Worm (Caenorhabditis elegans) whole organism, early embryonic: ENCODE data around the gene him-4.

Experiments used
- B0310.2 ChIP-seq: sonication (generic microtip); optimal IDR thresholded peaks from 2 replicates; lab custom pipeline; 2016; ENCODE audit warnings: mild to moderate bottlenecking, missing genetic modification characterization, missing compliant biosample characterization
- F13C5.2 ChIP-seq: sonication (generic microtip); optimal IDR thresholded peaks from 2 replicates; lab custom pipeline; 2017; ENCODE audit warnings: mild to moderate bottlenecking, missing genetic modification characterization, inconsistent platforms, missing compliant biosample characterization
- aly-1 ChIP-seq: sonication (generic microtip); optimal IDR thresholded peaks from 2 replicates; lab custom pipeline; 2016; ENCODE audit warnings: missing genetic modification characterization, missing compliant biosample characterization
- ama-1 ChIP-seq: fragments of 150-350 bp; optimal IDR thresholded peaks from 2 replicates; lab custom pipeline; 2014
- ceh-13 ChIP-seq: fragments of 200-800 bp; sonication (Bioruptor generic); optimal IDR thresholded peaks from 2 replicates; lab custom pipeline; 2018; ENCODE audit warnings: mild to moderate bottlenecking, missing genetic modification characterization, missing compliant biosample characterization
- ceh-36 ChIP-seq: sonication (generic microtip); optimal IDR thresholded peaks from 2 replicates; lab custom pipeline; 2016; ENCODE audit warnings: missing genetic modification characterization, inconsistent platforms, missing compliant biosample characterization
- ets-7 ChIP-seq: sonication (generic microtip); optimal IDR thresholded peaks from 2 replicates; lab custom pipeline; 2016; ENCODE audit warnings: missing genotype, missing genetic modification characterization, missing compliant biosample characterization
- flt-1 ChIP-seq: fragments of 200-800 bp; sonication (Bioruptor generic); IDR thresholded peaks from 2 replicates; pipeline ENCODE4 v1.3.6; 2022; ENCODE audit warnings: missing genetic modification characterization, missing compliant biosample characterization
- hmbx-1 ChIP-seq: sonication (generic microtip); optimal IDR thresholded peaks from 2 replicates; lab custom pipeline; 2016; ENCODE audit warnings: mild to moderate bottlenecking, missing genetic modification characterization, missing compliant biosample characterization
- hmg-4 ChIP-seq: fragments of 200-800 bp; sonication (Bioruptor generic); optimal IDR thresholded peaks from 2 replicates; lab custom pipeline; 2018; ENCODE audit warnings: mild to moderate bottlenecking, missing genetic modification characterization, missing compliant biosample characterization
- hnd-1 ChIP-seq: sonication (generic microtip); optimal IDR thresholded peaks from 2 replicates; lab custom pipeline; 2016; ENCODE audit warnings: missing genetic modification characterization, missing compliant biosample characterization
- pes-1 ChIP-seq: fragments of 200-800 bp; sonication (Bioruptor generic); IDR thresholded peaks from 2 replicates; pipeline ENCODE4 v1.3.6; 2022; ENCODE audit warnings: missing genetic modification reagents, missing genetic modification characterization, missing compliant biosample characterization
- scrt-1 ChIP-seq: fragments of 200-800 bp; sonication (Bioruptor generic); IDR thresholded peaks from 2 replicates; pipeline ENCODE4 v1.3.6; 2022; ENCODE audit warnings: missing genetic modification characterization, missing compliant biosample characterization
- sea-1 ChIP-seq: fragments of 200-800 bp; sonication (Bioruptor generic); conservative IDR thresholded peaks from 2 replicates; pipeline ENCODE4 v1.3.6; 2022; ENCODE audit warnings: missing genetic modification characterization, missing compliant biosample characterization
- tbx-11 ChIP-seq: fragments of 200-800 bp; sonication (Bioruptor generic); IDR thresholded peaks from 2 replicates; pipeline ENCODE4 v1.3.6; 2022; ENCODE audit warnings: missing genetic modification characterization, missing compliant biosample characterization
- tbx-37 ChIP-seq: fragments of 200-800 bp; sonication (Bioruptor generic); conservative IDR thresholded peaks from 2 replicates; pipeline ENCODE4 v1.3.6; 2022; ENCODE audit warnings: missing genetic modification reagents, missing genetic modification characterization, missing compliant biosample characterization
- tra-4 ChIP-seq: sonication (generic microtip); optimal IDR thresholded peaks from 2 replicates; lab custom pipeline; 2017; ENCODE audit warnings: missing genetic modification characterization, missing compliant biosample characterization

him-4 gene

ce11 chrX:9756971-9757370, 39.6 kb downstream of the him-4 start, which contains the start of gene T09B9.1:
Gene T09B9.1 (plus strand): TSS chrX:9757271.
- no peak for TF ChIP-seq flt-1 (GFP tag; lab: Robert Waterston, UW)
- TF ChIP-seq ets-7 (tag; lab: Kevin White, UChicago) = no peak
- TF ChIP-seq tbx-11 = no peak
- TF ChIP-seq tbx-37 (GFP tag; lab: Robert Waterston, UW) = no peak
- TF ChIP-seq B0310.2 (tag; lab: Kevin White, UChicago) = no peak
- TF ChIP-seq hmbx-1 (tag; lab: Kevin White, UChicago) = no peak
- TF ChIP-seq ceh-13 = no peak
- no peak for TF ChIP-seq scrt-1 (GFP tag; lab: Robert Waterston, UW)

- TF ChIP-seq hmg-4 (GFP tag; lab: Kevin White, UChicago) (no peak), ceh-13 (no peak), hnd-1 (no peak), ama-1 (lab: Kevin White, UChicago) (no peak), tbx-11 (no peak)
Measured at ce11 chrX:9761266-9761665, 43.9 kb downstream of the him-4 start, which contains the start of gene T09B9.3. Gene T09B9.3 (minus strand): TSS chrX:9761366.

- TF ChIP-seq tbx-11 (no peak), ets-7 (tag; lab: Kevin White, UChicago) (no peak)
Measured at ce11 chrX:9763903-9764302, 46.5 kb downstream of the him-4 start.

- no peak for TF ChIP-seq ama-1 (lab: Kevin White, UChicago)
- TF ChIP-seq ceh-13 = no peak
- TF ChIP-seq tra-4 (tag; lab: Kevin White, UChicago) = no peak
- no peak for TF ChIP-seq hmg-4 (GFP tag; lab: Kevin White, UChicago)
- no peak for TF ChIP-seq tbx-37 (GFP tag; lab: Robert Waterston, UW)
- no peak for TF ChIP-seq ceh-36 (tag; lab: Kevin White, UChicago)
- no peak for TF ChIP-seq pes-1 (GFP tag; lab: Robert Waterston, UW)
- TF ChIP-seq hmbx-1 (tag; lab: Kevin White, UChicago) = no peak
- TF ChIP-seq hnd-1 = no peak
- no peak for TF ChIP-seq aly-1 (tag; lab: Kevin White, UChicago)
- no peak for TF ChIP-seq ets-7 (tag; lab: Kevin White, UChicago)
- no peak for TF ChIP-seq sea-1 (GFP tag; lab: Robert Waterston, UW)
- TF ChIP-seq B0310.2 (tag; lab: Kevin White, UChicago) = no peak
- TF ChIP-seq scrt-1 (GFP tag; lab: Robert Waterston, UW) = no peak
- no peak for TF ChIP-seq tbx-11
- TF ChIP-seq flt-1 (GFP tag; lab: Robert Waterston, UW) = no peak
Measured at ce11 chrX:9764822-9765221, 47.5 kb downstream of the him-4 start, which contains the start of gene slc-17.9. Gene slc-17.9 (minus strand): TSS chrX:9764922.

- TF ChIP-seq ama-1 (lab: Kevin White, UChicago) (no peak), flt-1 (GFP tag; lab: Robert Waterston, UW) (0 out of 2 replicates have a peak, but pooled peaks have one; percentile 19)
Measured at ce11 chrX:9774323-9774722, 57.0 kb downstream of the him-4 start, which contains the start of gene T09B9.4. Gene T09B9.4 (minus strand): TSS chrX:9774352.

ce11 chrX:9777481-9777880, 60.1 kb downstream of the him-4 start, which contains the start of gene T09B9.5:
Gene T09B9.5 (plus strand): TSS chrX:9777781.
- TF ChIP-seq pes-1 (GFP tag; lab: Robert Waterston, UW) = no peak
- no peak for TF ChIP-seq ceh-36 (tag; lab: Kevin White, UChicago)
- no peak for TF ChIP-seq aly-1 (tag; lab: Kevin White, UChicago)
- no peak for TF ChIP-seq tbx-11
- no peak for TF ChIP-seq ets-7 (tag; lab: Kevin White, UChicago)
- TF ChIP-seq ceh-13 = no peak
- no peak for TF ChIP-seq scrt-1 (GFP tag; lab: Robert Waterston, UW)
- no peak for TF ChIP-seq tra-4 (tag; lab: Kevin White, UChicago)
- TF ChIP-seq ama-1 (lab: Kevin White, UChicago) = no peak
- TF ChIP-seq B0310.2 (tag; lab: Kevin White, UChicago) = no peak
- TF ChIP-seq tbx-37 (GFP tag; lab: Robert Waterston, UW) = no peak
- TF ChIP-seq F13C5.2 = no peak
- no peak for TF ChIP-seq sea-1 (GFP tag; lab: Robert Waterston, UW)
- TF ChIP-seq hmbx-1 (tag; lab: Kevin White, UChicago) = no peak

ce11 chrX:9782389-9782939, 65.1 kb downstream of the him-4 start:
- no peak for TF ChIP-seq pes-1 (GFP tag; lab: Robert Waterston, UW)
- TF ChIP-seq flt-1 (GFP tag; lab: Robert Waterston, UW) = no peak
- TF ChIP-seq hmg-4 (GFP tag; lab: Kevin White, UChicago) = no peak
- no peak for TF ChIP-seq ceh-36 (tag; lab: Kevin White, UChicago)
- no peak for TF ChIP-seq F13C5.2

ce11 chrX:9785865-9786264, 68.5 kb downstream of the him-4 start:
- TF ChIP-seq ama-1 (lab: Kevin White, UChicago) (no peak), scrt-1 (GFP tag; lab: Robert Waterston, UW) (no peak)

ce11 chrX:9789110-9789509, 71.7 kb downstream of the him-4 start, which contains the start of gene F36G3.1:
Gene F36G3.1 (minus strand): TSS chrX:9789210.
- TF ChIP-seq scrt-1 (GFP tag; lab: Robert Waterston, UW) (no peak), ceh-13 (no peak), aly-1 (tag; lab: Kevin White, UChicago) (no peak), ama-1 (lab: Kevin White, UChicago) (no peak), B0310.2 (tag; lab: Kevin White, UChicago) (no peak), ceh-36 (tag; lab: Kevin White, UChicago) (no peak)
